Worm (Caenorhabditis elegans): ENCODE results near the gene Y9C2UA.1.

DNA sequence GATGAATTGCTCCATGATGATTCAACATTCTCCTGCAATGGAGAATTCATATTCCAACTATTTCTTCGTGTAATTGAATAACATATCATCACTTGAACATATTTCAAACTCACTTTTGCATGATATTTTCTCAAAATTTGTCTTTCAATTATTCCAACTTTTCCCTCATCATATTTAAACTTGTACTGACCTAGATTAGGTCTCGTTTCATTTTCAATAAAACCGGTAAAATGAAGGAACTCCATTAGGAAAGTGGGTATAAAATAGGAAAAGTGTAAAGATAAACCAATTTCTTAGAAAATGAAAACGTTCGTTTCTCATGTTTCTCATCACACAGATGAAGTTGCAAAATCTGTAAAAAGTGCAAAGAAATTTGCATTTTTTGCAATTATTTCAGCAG lies 12.8 kb downstream of the Y9C2UA.1 start, which contains the start of gene col-78:
- no peak for TF ChIP-seq mdl-1 (tag; optimal IDR thresholded peaks at IDR 0.05)
- TF ChIP-seq snpc-4 (tag; optimal IDR thresholded peaks at IDR 0.05), result no peak
- TF ChIP-seq gei-8 (GFP tag; optimal IDR thresholded peaks at IDR 0.05), result no peak
- no peak for TF ChIP-seq ceh-82 (tag; optimal IDR thresholded peaks at IDR 0.05)
- TF ChIP-seq fkh-10 (GFP tag; optimal IDR thresholded peaks at IDR 0.05), result no peak
